Worm (Caenorhabditis elegans): Measurements from ENCODE around the gene fipr-9.

fipr-9 gene

ce11 chrV:10202340-10202739 is 19.1 kb upstream of the fipr-9 start:
- TF ChIP-seq efl-1 (optimal IDR thresholded peaks at IDR 0.05) (no peak), efl-1 (GFP tag; optimal IDR thresholded peaks at IDR 0.05 in 1 of 2) (peak in 1 of 2 experiments; percentile 91), elt-2 (tag; optimal IDR thresholded peaks at IDR 0.05) (peak; percentile 15), blmp-1 (tag; optimal IDR thresholded peaks at IDR 0.05) (no peak), ama-1 (optimal IDR thresholded peaks at IDR 0.05) (no peak), isw-1 (GFP tag; IDR thresholded peaks at IDR 0.05) (no peak), dsc-1 (tag; optimal IDR thresholded peaks at IDR 0.05) (no peak), pag-3 (tag; optimal IDR thresholded peaks at IDR 0.05; ENCODE audit: borderline replicate concordance, insufficient read depth) (no peak)

ce11 chrV:10203435-10204009 is 17.9 kb upstream of the fipr-9 start, which contains the start of gene chpf-1:
Gene chpf-1, minus strand, starts transcription at chrV:10203485.
- TF ChIP-seq elt-2 (tag; optimal IDR thresholded peaks at IDR 0.05): peak; percentile 22
- TF ChIP-seq unc-130 (tag; optimal IDR thresholded peaks at IDR 0.05): peak; percentile 26
- no peak for TF ChIP-seq C04F5.9 (tag; optimal IDR thresholded peaks at IDR 0.05)
- TF ChIP-seq mab-9 (GFP tag; IDR thresholded peaks at IDR 0.05): no peak
- peak; percentile 20 for TF ChIP-seq mep-1 (tag; optimal IDR thresholded peaks at IDR 0.05)
- peak; percentile 29 for TF ChIP-seq snu-23 (GFP tag; optimal IDR thresholded peaks at IDR 0.05)
- TF ChIP-seq lin-35 (GFP tag; optimal IDR thresholded peaks at IDR 0.05): peak in 1 of 2 experiments; percentile 58
- no peak for TF ChIP-seq ztf-4 (tag; optimal IDR thresholded peaks at IDR 0.05)
- no peak for TF ChIP-seq Y116A8C.19 (tag; optimal IDR thresholded peaks at IDR 0.05; ENCODE audit: borderline replicate concordance)
- TF ChIP-seq aha-1 (tag; optimal IDR thresholded peaks at IDR 0.05): no peak
- peak in 1 of 6 experiments; percentile 80 for TF ChIP-seq elt-3 (tag; optimal IDR thresholded peaks at IDR 0.05)
- TF ChIP-seq ztf-11 (tag; optimal IDR thresholded peaks at IDR 0.05): no peak
- TF ChIP-seq nhr-20 (tag; optimal IDR thresholded peaks at IDR 0.05): peak; percentile 11
- TF ChIP-seq lin-13 (GFP tag; optimal IDR thresholded peaks at IDR 0.05): no peak
- peak in 1 of 2 experiments; percentile 0 for TF ChIP-seq mdl-1 (tag; optimal IDR thresholded peaks at IDR 0.05)
- TF ChIP-seq efl-1 (optimal IDR thresholded peaks at IDR 0.05): no peak
- no peak for TF ChIP-seq efl-1 (GFP tag; optimal IDR thresholded peaks at IDR 0.05 in 1 of 2)
- TF ChIP-seq nhr-71 (tag; optimal IDR thresholded peaks at IDR 0.05): peak; percentile 31
- no peak for TF ChIP-seq nhr-85 (tag)
- TF ChIP-seq nhr-47 (tag; optimal IDR thresholded peaks at IDR 0.05): no peak
- TF ChIP-seq lir-3 (tag; optimal IDR thresholded peaks at IDR 0.05; ENCODE audit: poor library complexity): no peak
- TF ChIP-seq alr-1 (tag; optimal IDR thresholded peaks at IDR 0.05; ENCODE audit: borderline replicate concordance): no peak
- TF ChIP-seq ceh-63 (GFP tag; optimal IDR thresholded peaks at IDR 0.05): no peak
- TF ChIP-seq lin-14 (GFP tag; optimal IDR thresholded peaks at IDR 0.05): peak; percentile 38
- TF ChIP-seq tbx-2 (tag; optimal IDR thresholded peaks at IDR 0.05): no peak
- TF ChIP-seq nhr-11 (tag; optimal IDR thresholded peaks at IDR 0.05): no peak
- TF ChIP-seq blmp-1 (tag; optimal IDR thresholded peaks at IDR 0.05): peak; percentile 80
- no peak for TF ChIP-seq unc-86 (tag; optimal IDR thresholded peaks at IDR 0.05)
- TF ChIP-seq ceh-8 (GFP tag; optimal IDR thresholded peaks at IDR 0.05): no peak

- TF ChIP-seq egl-13 (tag; optimal IDR thresholded peaks at IDR 0.05): no peak
- peak; percentile 36 for TF ChIP-seq F16B12.6 (tag; optimal IDR thresholded peaks at IDR 0.05)
- peak; percentile 85 for TF ChIP-seq nhr-71 (tag; optimal IDR thresholded peaks at IDR 0.05)
- TF ChIP-seq nhr-20 (tag; optimal IDR thresholded peaks at IDR 0.05): peak; percentile 78
- no peak for TF ChIP-seq alr-1 (tag; optimal IDR thresholded peaks at IDR 0.05; ENCODE audit: borderline replicate concordance)
- no peak for TF ChIP-seq hlh-4 (tag; optimal IDR thresholded peaks at IDR 0.05)
- TF ChIP-seq elt-2 (tag; optimal IDR thresholded peaks at IDR 0.05): peak; percentile 31
- TF ChIP-seq dpl-1 (GFP tag; optimal IDR thresholded peaks at IDR 0.05): peak; percentile 58 to 73 (median 72)
- TF ChIP-seq aha-1 (tag; optimal IDR thresholded peaks at IDR 0.05): no peak
- no peak for TF ChIP-seq hlh-17 (GFP tag; optimal IDR thresholded peaks at IDR 0.05; ENCODE audit: borderline replicate concordance)
- no peak for TF ChIP-seq mef-2 (tag; optimal IDR thresholded peaks at IDR 0.05)
- no peak for TF ChIP-seq mdl-1 (tag; optimal IDR thresholded peaks at IDR 0.05)
- peak; percentile 78 for TF ChIP-seq nhr-90 (tag; optimal IDR thresholded peaks at IDR 0.05; ENCODE audit: poor library complexity)
- TF ChIP-seq ces-1 (GFP tag; optimal IDR thresholded peaks at IDR 0.05): no peak
- TF ChIP-seq ztf-11 (tag; optimal IDR thresholded peaks at IDR 0.05): no peak
- TF ChIP-seq efl-1 (optimal IDR thresholded peaks at IDR 0.05): peak; percentile 63 to 74
- peak; percentile 66 to 97 for TF ChIP-seq efl-1 (GFP tag; optimal IDR thresholded peaks at IDR 0.05 in 1 of 2)
- TF ChIP-seq mep-1 (tag; optimal IDR thresholded peaks at IDR 0.05): peak; percentile 88
- TF ChIP-seq C16A3.4 (tag; optimal IDR thresholded peaks at IDR 0.05): peak; percentile 68
- TF ChIP-seq pqm-1 (tag; optimal IDR thresholded peaks at IDR 0.05): no peak
- no peak for TF ChIP-seq egl-27 (tag; optimal IDR thresholded peaks at IDR 0.05)
- TF ChIP-seq unc-130 (tag; optimal IDR thresholded peaks at IDR 0.05): peak; percentile 60
- TF ChIP-seq efl-3 (GFP tag; optimal IDR thresholded peaks at IDR 0.05): no peak
- TF ChIP-seq jun-1 (tag; optimal IDR thresholded peaks at IDR 0.05): no peak
- peak; percentile 24 for TF ChIP-seq nhr-77 (tag; optimal IDR thresholded peaks at IDR 0.05)
These were observed 16.6 kb upstream of the fipr-9 start, which contains the start of the genes ZK856.19 and ZK856.11 for ce11 chrV:10204863-10205338. Gene ZK856.19, minus strand, starts transcription at chrV:10204913. Gene ZK856.11, minus strand, starts transcription at chrV:10204938.

Measured in whole organism, L1 larva.